Worm (Caenorhabditis elegans) whole organism, L1 larva: ENCODE data around the gene C52A11.3.

ENCODE experiments used
- C34B4.2 ChIP-seq: sonication (generic microtip); optimal IDR thresholded peaks from 2 replicates; lab custom pipeline; 2017; ENCODE audit warnings: mild to moderate bottlenecking, missing genetic modification characterization, missing compliant biosample characterization
- F16B12.6 ChIP-seq: fragments of 150-350 bp; optimal IDR thresholded peaks from 2 replicates; lab custom pipeline; 2014; ENCODE audit warnings: missing biosample characterization, missing genetic modification characterization
- Y116A8C.19 ChIP-seq: sonication (generic microtip); optimal IDR thresholded peaks from 2 replicates; lab custom pipeline; 2016; ENCODE audit warnings: missing compliant biosample characterization, missing genetic modification characterization, borderline replicate concordance
- aha-1 ChIP-seq: fragments of 150-350 bp; optimal IDR thresholded peaks from 2 replicates; lab custom pipeline; 2014; ENCODE audit warnings: missing biosample characterization, missing genetic modification characterization
- aly-2 ChIP-seq: fragments of 150-350 bp; optimal IDR thresholded peaks from 2 replicates; lab custom pipeline; 2014; ENCODE audit warnings: missing biosample characterization, missing genetic modification characterization
- blmp-1 ChIP-seq: fragments of 150-350 bp; optimal IDR thresholded peaks from 2 replicates; lab custom pipeline; 2014; ENCODE audit warnings: missing biosample characterization, missing genetic modification characterization
- ceh-63 ChIP-seq: fragments of 200-800 bp; sonication (Bioruptor generic); optimal IDR thresholded peaks from 2 replicates; lab custom pipeline; 2018; ENCODE audit warnings: mild to moderate bottlenecking, missing genetic modification characterization, missing compliant biosample characterization
- ceh-82 ChIP-seq, 3 experiments: fragments of 150-350 bp in 1 of 3; sonication (generic microtip) in 2 of 3; optimal IDR thresholded peaks; 2 replicates each; lab custom pipeline; 2014 to 2017; ENCODE audit warnings: missing biosample characterization in 3 of 3, missing genetic modification characterization in 3 of 3
- ces-1 ChIP-seq: fragments of 150-350 bp; optimal IDR thresholded peaks from 2 replicates; lab custom pipeline; 2014; ENCODE audit warnings: missing biosample characterization, missing genetic modification reagents, missing genetic modification characterization
- dpl-1 ChIP-seq, 3 experiments: fragments of 150-350 bp in 2 of 3; sonication (generic microtip) in 1 of 3; optimal IDR thresholded peaks; 2 replicates each; lab custom pipeline; 2014 to 2017; ENCODE audit warnings: missing biosample characterization in 3 of 3, missing genetic modification characterization in 3 of 3, missing genetic modification reagents in 3 of 3
- efl-1 ChIP-seq, 4 experiments: fragments of 150-350 bp; optimal IDR thresholded peaks in 3 of 4; peaks in 1 of 4; 1 replicate in 1 of 4; 2 replicates in 3 of 4; lab custom pipeline; 2014; ENCODE audit warnings: missing biosample characterization in 2 of 4, missing genetic modification characterization in 2 of 4, missing genetic modification reagents in 2 of 4
- egl-27 ChIP-seq, 2 experiments: fragments of 150-350 bp in 1 of 2; sonication (generic microtip); optimal IDR thresholded peaks; 3 replicates each; lab custom pipeline; 2017 to 2018; ENCODE audit warnings: missing biosample characterization in 2 of 2, missing genetic modification characterization in 2 of 2, missing genetic modification reagents in 2 of 2
- elt-3 ChIP-seq, 6 experiments: fragments of 150-350 bp in 1 of 6; sonication (generic microtip); optimal IDR thresholded peaks; 2 replicates each; lab custom pipeline; 2017 to 2018; ENCODE audit warnings: missing biosample characterization in 6 of 6, missing genetic modification characterization in 6 of 6, inconsistent platforms in 1 of 6
- fkh-10 ChIP-seq: sonication (generic microtip); optimal IDR thresholded peaks from 2 replicates; lab custom pipeline; 2017; ENCODE audit warnings: missing biosample characterization, missing genetic modification reagents, missing genetic modification characterization
- fkh-4 ChIP-seq: sonication (generic microtip); optimal IDR thresholded peaks from 2 replicates; lab custom pipeline; 2016; ENCODE audit warnings: missing compliant biosample characterization, missing genetic modification characterization, borderline replicate concordance
- fkh-8 ChIP-seq: sonication (generic microtip); optimal IDR thresholded peaks from 2 replicates; lab custom pipeline; 2016; ENCODE audit warnings: mild to moderate bottlenecking, missing genetic modification characterization, missing compliant biosample characterization
- hpl-2 ChIP-seq: fragments of 150-350 bp; optimal IDR thresholded peaks from 2 replicates; lab custom pipeline; 2014; ENCODE audit warnings: missing biosample characterization, missing genetic modification reagents, missing genetic modification characterization
- jun-1 ChIP-seq: fragments of 150-350 bp; optimal IDR thresholded peaks from 2 replicates; lab custom pipeline; 2014; ENCODE audit warnings: missing biosample characterization, missing genetic modification reagents, missing genetic modification characterization
- lin-14 ChIP-seq: fragments of 200-800 bp; sonication (Bioruptor generic); optimal IDR thresholded peaks from 2 replicates; lab custom pipeline; 2018; ENCODE audit warnings: mild to moderate bottlenecking, missing genetic modification characterization, moderate library complexity, missing compliant biosample characterization
- lin-35 ChIP-seq, 2 experiments: fragments of 150-350 bp; optimal IDR thresholded peaks; 2 replicates each; lab custom pipeline; 2014; ENCODE audit warnings: missing biosample characterization in 2 of 2, missing genetic modification characterization in 2 of 2, missing genetic modification reagents in 2 of 2
- lsy-2 ChIP-seq, 2 experiments: fragments of 150-350 bp; optimal IDR thresholded peaks; 2 replicates each; lab custom pipeline; 2014; ENCODE audit warnings: missing biosample characterization in 2 of 2, missing genetic modification characterization in 2 of 2
- mep-1 ChIP-seq: fragments of 150-350 bp; optimal IDR thresholded peaks from 2 replicates; lab custom pipeline; 2014; ENCODE audit warnings: missing biosample characterization, missing genetic modification characterization
- nhr-12 ChIP-seq: sonication (generic microtip); optimal IDR thresholded peaks from 2 replicates; lab custom pipeline; 2017; ENCODE audit warnings: missing biosample characterization, missing genetic modification characterization
- nhr-47 ChIP-seq: sonication (generic microtip); optimal IDR thresholded peaks from 2 replicates; lab custom pipeline; 2016; ENCODE audit warnings: mild to moderate bottlenecking, missing genetic modification characterization, moderate library complexity, missing compliant biosample characterization
- nhr-71 ChIP-seq: sonication (generic microtip); optimal IDR thresholded peaks from 2 replicates; lab custom pipeline; 2016; ENCODE audit warnings: mild to moderate bottlenecking, missing genetic modification characterization, moderate library complexity, missing compliant biosample characterization
- rnt-1 ChIP-seq: sonication (generic microtip); optimal IDR thresholded peaks from 2 replicates; lab custom pipeline; 2016; ENCODE audit warnings: mild to moderate bottlenecking, missing genetic modification characterization, moderate library complexity, missing compliant biosample characterization
- skn-1 ChIP-seq: fragments of 150-350 bp; optimal IDR thresholded peaks from 2 replicates; lab custom pipeline; 2014; ENCODE audit warnings: missing biosample characterization, missing genetic modification characterization
- snu-23 ChIP-seq: sonication (generic microtip); optimal IDR thresholded peaks from 2 replicates; lab custom pipeline; 2016; ENCODE audit warnings: missing genetic modification characterization, missing compliant biosample characterization
- sup-37 ChIP-seq: fragments of 200-800 bp; sonication (Bioruptor generic); optimal IDR thresholded peaks from 2 replicates; lab custom pipeline; 2018; ENCODE audit warnings: mild to moderate bottlenecking, missing genetic modification characterization, missing compliant biosample characterization
- swsn-7 ChIP-seq: sonication (generic microtip); optimal IDR thresholded peaks from 2 replicates; lab custom pipeline; 2016; ENCODE audit warnings: missing genetic modification characterization, missing compliant biosample characterization
- unc-130 ChIP-seq: fragments of 150-350 bp; optimal IDR thresholded peaks from 2 replicates; lab custom pipeline; 2017; ENCODE audit warnings: missing biosample characterization, missing genetic modification characterization, inconsistent platforms
- unc-62 ChIP-seq: fragments of 150-350 bp; optimal IDR thresholded peaks from 2 replicates; lab custom pipeline; 2014; ENCODE audit warnings: missing biosample characterization, missing genetic modification reagents, missing genetic modification characterization
- zip-4 ChIP-seq: fragments of 200-800 bp; sonication (Bioruptor generic); optimal IDR thresholded peaks from 2 replicates; lab custom pipeline; 2018; ENCODE audit warnings: mild to moderate bottlenecking, missing genetic modification characterization, moderate library complexity, missing compliant biosample characterization
- ztf-11 ChIP-seq, 2 experiments: sonication (generic microtip); optimal IDR thresholded peaks; 2 replicates each; lab custom pipeline; 2016 to 2017; ENCODE audit warnings: missing genetic modification characterization in 2 of 2, missing biosample characterization in 1 of 2, missing compliant biosample characterization in 1 of 2

C52A11.3 gene

DNA sequence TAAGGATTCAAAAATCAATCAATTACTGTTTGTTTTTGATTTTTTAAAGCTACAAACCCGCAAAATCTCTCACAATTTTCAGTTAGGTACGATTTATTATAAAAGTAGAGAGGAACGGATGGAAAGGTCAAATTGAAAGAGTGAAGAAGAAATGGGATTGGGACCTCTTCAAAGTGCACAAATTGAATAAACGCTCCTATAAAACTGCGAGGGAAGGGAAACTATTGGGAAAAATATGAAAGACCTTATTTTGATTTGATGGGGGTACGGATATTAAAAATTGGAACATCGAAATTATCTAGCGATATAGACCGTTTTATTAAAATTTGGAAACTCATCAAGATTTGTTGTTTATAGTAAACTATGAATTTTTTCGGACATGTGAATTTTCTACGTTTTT is 29.6 kb downstream of the C52A11.3 start:
- TF ChIP-seq nhr-12 (tag; lab: Kevin White, UChicago), result no peak
- TF ChIP-seq C34B4.2 (tag; lab: Kevin White, UChicago), result no peak
- TF ChIP-seq aly-2 (tag; lab: Kevin White, UChicago), result no peak
- TF ChIP-seq mep-1 (tag; lab: Kevin White, UChicago), result no peak
- no peak for TF ChIP-seq swsn-7 (tag; lab: Kevin White, UChicago)
- no peak for TF ChIP-seq fkh-4 (tag; lab: Kevin White, UChicago)
- no peak for TF ChIP-seq ceh-82 (tag; optimal IDR thresholded peaks at IDR 0.05; lab: Kevin White, UChicago)
- TF ChIP-seq egl-27 (tag; optimal IDR thresholded peaks at IDR 0.05; lab: Kevin White, UChicago), result no peak
- TF ChIP-seq fkh-10 (GFP tag; lab: Kevin White, UChicago), result no peak
- TF ChIP-seq unc-130 (tag; lab: Kevin White, UChicago), result no peak
- no peak for TF ChIP-seq lin-14
- TF ChIP-seq F16B12.6, result no peak
- no peak for TF ChIP-seq elt-3 (tag; optimal IDR thresholded peaks at IDR 0.05; lab: Kevin White, UChicago)
- TF ChIP-seq ztf-11 (tag; optimal IDR thresholded peaks at IDR 0.05; lab: Kevin White, UChicago), result no peak
- TF ChIP-seq skn-1 (tag; lab: Kevin White, UChicago), result no peak
- no peak for TF ChIP-seq unc-62 (GFP tag; lab: Kevin White, UChicago)
- no peak for TF ChIP-seq lsy-2 (tag; optimal IDR thresholded peaks at IDR 0.05; lab: Kevin White, UChicago)

DNA sequence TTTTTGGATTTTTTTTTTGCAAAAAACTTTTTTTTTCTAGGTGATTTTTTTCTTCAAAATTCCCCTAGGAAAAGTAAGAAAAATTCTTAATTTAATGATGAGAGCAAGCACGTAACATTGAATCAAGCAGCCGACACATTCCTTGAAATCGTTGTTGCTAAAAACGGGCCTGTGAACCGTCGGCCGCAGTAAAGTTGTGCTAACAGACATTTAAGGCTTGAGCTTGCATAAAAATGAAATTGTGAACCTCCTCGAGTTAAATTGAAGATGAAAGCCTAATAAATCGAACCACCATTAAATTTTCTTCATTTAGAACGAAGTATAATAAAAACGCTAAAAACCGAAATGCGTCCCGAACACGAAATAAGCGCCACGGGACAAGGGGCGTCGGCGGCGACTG is 30.8 kb downstream of the C52A11.3 start:
- TF ChIP-seq aly-2 (tag; lab: Kevin White, UChicago) (no peak), hpl-2 (GFP tag; lab: Kevin White, UChicago) (no peak)

DNA sequence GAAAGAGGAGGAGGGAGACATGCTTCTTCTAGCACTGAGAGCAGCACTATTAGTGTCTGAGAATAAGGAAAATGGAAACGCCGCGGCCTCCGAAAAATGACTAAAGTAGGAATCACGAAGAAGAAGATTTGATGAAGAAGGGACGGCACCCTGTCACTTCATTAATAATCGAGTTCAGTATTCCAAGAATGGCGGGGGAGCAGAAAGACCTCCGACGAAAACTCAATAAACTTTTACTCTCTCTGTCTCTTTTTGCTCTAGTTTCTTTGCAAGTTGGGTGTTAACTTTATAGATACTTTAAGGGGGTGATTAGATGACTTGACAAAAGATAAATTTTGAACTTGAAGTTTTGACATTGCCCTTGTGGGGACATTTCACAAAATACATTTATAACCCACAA is 32.1 kb downstream of the C52A11.3 start:
- no peak for TF ChIP-seq jun-1
- TF ChIP-seq nhr-47 (tag; lab: Kevin White, UChicago), result peak; percentile 20
- peak; percentile 0 for TF ChIP-seq fkh-8 (tag; lab: Kevin White, UChicago)
- peak; percentile 50 for TF ChIP-seq ces-1 (GFP tag; lab: Kevin White, UChicago)
- peak; percentile 47 for TF ChIP-seq lin-14
- peak; percentile 11 for TF ChIP-seq rnt-1 (tag; lab: Kevin White, UChicago)
- no peak for TF ChIP-seq aha-1 (tag; lab: Kevin White, UChicago)
- TF ChIP-seq nhr-71, result peak; percentile 23
- TF ChIP-seq fkh-10 (GFP tag; lab: Kevin White, UChicago), result peak; percentile 24

DNA sequence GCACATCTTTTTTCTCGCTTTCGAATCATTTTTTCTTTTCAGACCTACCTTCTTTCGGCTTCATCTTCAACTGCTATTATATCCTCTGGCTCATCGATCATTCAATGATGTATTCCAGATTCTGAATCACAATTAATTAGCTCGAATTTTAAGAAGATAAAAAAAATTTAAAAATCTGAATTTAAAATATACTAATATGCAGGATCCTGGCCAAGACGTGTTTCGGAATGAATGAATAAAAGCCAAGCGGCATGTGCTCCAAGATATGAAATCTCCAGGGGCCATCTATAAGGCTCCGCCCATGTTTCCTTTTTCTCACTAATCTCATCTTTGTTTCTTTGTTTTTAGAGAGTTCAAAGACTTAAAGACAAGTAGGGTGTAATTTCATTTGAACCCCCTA is 40.9 kb downstream of the C52A11.3 start, which contains the start of gene mpz-1:
Gene mpz-1, minus strand, starts transcription at position 101 of the 400 bp plus-strand sequence.
- no peak for TF ChIP-seq sup-37

DNA sequence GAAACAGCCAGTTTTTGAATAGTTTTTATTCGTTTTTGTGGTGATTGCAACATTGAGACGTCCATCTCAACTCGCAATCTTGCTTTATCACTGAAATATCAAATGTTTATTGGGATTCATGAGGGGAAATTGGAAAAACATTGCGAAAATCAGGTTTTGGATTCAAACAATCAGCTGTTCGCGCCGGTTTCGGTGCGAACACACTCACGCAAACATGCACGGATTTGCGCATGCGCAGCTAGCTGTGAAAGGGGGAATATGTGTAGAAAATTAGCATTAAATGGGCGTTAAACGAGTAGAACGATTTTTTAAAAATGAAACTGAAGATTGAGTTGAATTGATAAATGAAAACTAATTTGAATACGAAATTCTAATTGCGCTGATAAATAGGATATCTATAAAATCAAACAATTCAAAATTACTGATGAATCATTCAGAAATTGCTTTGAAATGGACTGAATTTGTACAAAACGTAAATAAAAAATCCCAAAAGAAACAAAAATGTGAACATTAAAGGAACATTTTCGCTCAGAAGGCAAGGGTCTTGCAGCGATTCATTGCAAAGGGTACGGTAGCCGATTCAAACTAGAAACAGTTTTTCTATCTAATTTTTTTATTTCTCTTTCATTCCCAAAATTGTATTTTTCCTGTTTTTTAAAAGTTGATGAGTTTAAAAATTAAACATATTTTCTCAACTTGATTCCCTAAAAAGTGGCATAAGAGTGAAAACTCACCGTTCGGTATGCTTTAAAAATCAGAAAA is 46.2 kb downstream of the C52A11.3 start, which contains the start of gene ect-2:
Gene ect-2, minus strand, starts transcription at position 762 of the 762 bp plus-strand sequence.
- peak; percentile 21 for TF ChIP-seq nhr-71
- no peak for TF ChIP-seq zip-4 (GFP tag; lab: Kevin White, UChicago)
- TF ChIP-seq lsy-2 (tag; optimal IDR thresholded peaks at IDR 0.05; lab: Kevin White, UChicago), result peak; percentile 4 to 58
- no peak for TF ChIP-seq Y116A8C.19
- TF ChIP-seq ceh-63 (GFP tag; lab: Kevin White, UChicago), result no peak
- peak; percentile 77 to 93 for TF ChIP-seq lin-35 (GFP tag; optimal IDR thresholded peaks at IDR 0.05; lab: Kevin White, UChicago)
- peak; percentile 82 for TF ChIP-seq F16B12.6
- TF ChIP-seq snu-23 (GFP tag; lab: Kevin White, UChicago), result peak; percentile 29
- peak; percentile 86 to 88 for TF ChIP-seq efl-1 (optimal IDR thresholded peaks at IDR 0.05; lab: Kevin White, UChicago)
- peak; percentile 87 to 99 for TF ChIP-seq efl-1 (GFP tag; optimal IDR thresholded peaks at IDR 0.05 in 1 of 2; lab: Kevin White, UChicago)
- TF ChIP-seq skn-1 (tag; lab: Kevin White, UChicago), result peak; percentile 9
- TF ChIP-seq blmp-1 (tag; lab: Kevin White, UChicago), result peak; percentile 13
- peak; percentile 81 to 90 (median 86) for TF ChIP-seq dpl-1 (GFP tag; optimal IDR thresholded peaks at IDR 0.05; lab: Kevin White, UChicago)
